Fruit fly (Drosophila melanogaster): ENCODE data around the gene Nprl3.

The Nprl3 gene

dm6 chr3L:13952484-13953048 is 49.1 kb downstream of the Nprl3 start:
- TF ChIP-seq EcR (GFP tag; optimal IDR thresholded peaks at IDR 0.05): no peak
- no peak for TF ChIP-seq pan (optimal IDR thresholded peaks at IDR 0.05)
- TF ChIP-seq psq (optimal IDR thresholded peaks at IDR 0.05): no peak
- TF ChIP-seq Dll (optimal IDR thresholded peaks at IDR 0.05): no peak
- TF ChIP-seq usp (GFP tag; optimal IDR thresholded peaks at IDR 0.05): no peak

dm6 chr3L:13951564-13951963 is 50.1 kb downstream of the Nprl3 start:
- no peak for TF ChIP-seq psq (optimal IDR thresholded peaks at IDR 0.05)

- no peak for TF ChIP-seq CG8478 (optimal IDR thresholded peaks at IDR 0.05)
- no peak for TF ChIP-seq usp (GFP tag; optimal IDR thresholded peaks at IDR 0.05)
- no peak for TF ChIP-seq Dll (optimal IDR thresholded peaks at IDR 0.05)
Measured at dm6 chr3L:13949440-13950066, 52.1 kb downstream of the Nprl3 start.

All from whole organism.